Fruit fly (Drosophila melanogaster): Measurements from ENCODE around the gene rdx.

Gene rdx

dm6 chr3R:14031531-14032414 is at the start of gene rdx, which contains the start of gene CG3061:
rdx (minus strand) TSS chr3R:14032057.
CG3061 (plus strand) TSS chr3R:14032371.
- TF ChIP-seq CG17801 (GFP tag; optimal IDR thresholded peaks at IDR 0.05; ENCODE audit: partially characterized antibody), result no peak

DNA sequence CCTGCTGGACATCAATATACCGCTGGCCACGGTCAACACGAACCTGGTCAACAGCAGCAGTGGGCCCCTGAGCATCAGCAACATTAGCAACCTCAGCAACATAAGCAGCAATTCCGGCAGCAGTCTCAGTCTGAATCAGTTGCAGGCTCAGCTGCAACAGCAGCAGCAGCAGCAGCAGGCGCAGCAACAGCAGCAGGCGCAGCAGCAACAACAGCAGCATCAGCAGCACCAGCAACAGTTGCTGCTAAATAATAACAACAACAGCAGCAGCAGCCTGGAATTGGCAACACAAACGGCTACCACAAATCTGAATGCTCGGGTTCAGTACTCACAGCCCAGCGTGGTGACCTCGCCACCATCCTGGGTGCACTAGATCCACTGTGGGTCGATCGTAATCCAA is 49.7 kb upstream of the rdx start:
- TF ChIP-seq CG17801 (GFP tag; optimal IDR thresholded peaks at IDR 0.05; ENCODE audit: partially characterized antibody), result no peak

dm6 chr3R:14077026-14077425 is 45.2 kb upstream of the rdx start:
- no peak for TF ChIP-seq CG17801 (GFP tag; optimal IDR thresholded peaks at IDR 0.05; ENCODE audit: partially characterized antibody)

DNA sequence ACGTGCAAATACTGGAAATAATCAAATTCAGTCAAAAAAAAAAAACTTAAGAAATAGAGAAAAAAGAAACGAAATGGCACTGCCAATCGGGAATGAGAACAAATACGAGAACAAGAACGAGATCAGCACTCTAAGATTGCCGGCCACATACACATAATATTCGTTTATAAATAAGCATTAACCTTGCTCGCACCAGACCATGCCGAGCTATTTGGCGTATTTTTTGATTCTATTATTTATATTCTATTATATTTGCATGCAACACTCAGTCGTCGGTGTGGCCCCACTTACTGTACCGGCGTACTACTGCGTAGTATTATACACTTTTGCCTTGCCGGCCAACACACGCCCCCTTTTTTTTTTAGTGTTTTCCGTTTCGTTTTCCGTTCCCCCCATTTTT is 38.8 kb upstream of the rdx start:
- no peak for TF ChIP-seq CG17801 (GFP tag; optimal IDR thresholded peaks at IDR 0.05; ENCODE audit: partially characterized antibody)

dm6 chr3R:14070096-14070495 is 38.2 kb upstream of the rdx start:
- TF ChIP-seq CG17801 (GFP tag; optimal IDR thresholded peaks at IDR 0.05; ENCODE audit: partially characterized antibody), result no peak

DNA sequence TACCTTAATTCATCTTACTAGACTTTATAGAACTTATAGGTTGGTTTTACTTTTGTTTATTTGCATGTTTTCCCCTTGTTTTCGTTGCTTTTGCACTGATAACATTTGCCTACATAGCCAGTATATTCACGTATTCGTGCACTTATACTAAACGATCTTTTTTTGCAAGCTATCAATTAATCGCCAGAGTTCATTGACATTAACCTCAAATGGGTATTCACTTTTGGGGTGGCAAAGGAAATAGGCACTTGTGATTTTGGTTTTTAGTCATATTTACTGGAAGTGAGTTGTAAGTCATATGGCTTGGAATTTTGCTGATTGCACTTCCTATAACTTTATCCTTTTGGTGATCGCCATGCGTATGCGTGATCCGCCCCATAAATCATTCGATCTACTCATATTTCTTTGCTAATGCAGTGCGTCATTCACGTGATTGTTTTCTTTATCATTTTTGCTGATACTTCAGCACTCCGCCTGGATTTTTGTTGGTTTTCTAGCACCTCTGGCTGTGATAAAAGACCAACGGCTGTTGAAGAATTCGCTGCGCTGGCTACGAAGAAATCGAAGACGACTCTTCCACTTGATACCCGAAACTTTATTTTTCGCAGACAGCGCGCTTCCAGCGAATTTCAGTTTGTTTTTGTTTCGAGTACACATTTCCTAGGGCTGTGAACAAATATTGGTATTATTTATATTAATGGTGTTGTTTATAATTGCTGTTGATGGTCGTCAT is 36.2 kb upstream of the rdx start:
- TF ChIP-seq CG17801 (GFP tag; optimal IDR thresholded peaks at IDR 0.05; ENCODE audit: partially characterized antibody), result no peak

DNA sequence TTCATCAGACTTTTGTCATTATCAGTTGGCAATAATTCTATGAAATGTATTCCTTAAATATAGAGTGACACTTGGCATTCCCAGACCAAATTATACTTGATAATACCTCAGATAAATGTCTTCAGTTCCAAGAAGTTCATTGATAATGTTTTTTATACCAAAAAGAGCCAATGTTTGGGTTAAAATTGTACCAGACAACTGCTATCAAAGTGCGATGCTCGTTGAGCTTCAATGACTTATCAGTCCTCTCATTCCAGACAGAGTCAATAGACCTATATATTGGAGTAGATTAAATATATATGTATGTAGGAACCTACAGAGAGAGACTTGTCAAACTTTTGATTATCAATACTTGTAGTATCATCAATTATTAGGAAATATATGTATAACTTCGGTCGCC is 33.4 kb upstream of the rdx start:
- TF ChIP-seq CG17801 (GFP tag; optimal IDR thresholded peaks at IDR 0.05; ENCODE audit: partially characterized antibody), result no peak

dm6 chr3R:14064158-14064969 is 32.5 kb upstream of the rdx start:
- TF ChIP-seq CG17801 (GFP tag; optimal IDR thresholded peaks at IDR 0.05; ENCODE audit: partially characterized antibody), result peak; percentile 17

- TF ChIP-seq CG17801 (GFP tag; optimal IDR thresholded peaks at IDR 0.05; ENCODE audit: partially characterized antibody), result no peak
These were observed 31.1 kb upstream of the rdx start for dm6 chr3R:14062869-14063543.

dm6 chr3R:14061988-14062868 is 30.4 kb upstream of the rdx start:
- TF ChIP-seq CG17801 (GFP tag; optimal IDR thresholded peaks at IDR 0.05; ENCODE audit: partially characterized antibody), result no peak

dm6 chr3R:14061049-14061987 is 29.5 kb upstream of the rdx start:
- no peak for TF ChIP-seq CG17801 (GFP tag; optimal IDR thresholded peaks at IDR 0.05; ENCODE audit: partially characterized antibody)

- no peak for TF ChIP-seq CG17801 (GFP tag; optimal IDR thresholded peaks at IDR 0.05; ENCODE audit: partially characterized antibody)
These were observed 28.5 kb upstream of the rdx start for dm6 chr3R:14060399-14060798.
